Fruit fly (Drosophila melanogaster) whole organism: ENCODE results near the gene br.

Experiments
- CG8478 ChIP-seq: fragments of >200 bp; optimal IDR thresholded peaks from 2 replicates; lab custom pipeline; 2018; ENCODE audit warnings: inconsistent platforms
- Dll ChIP-seq: fragments of >200 bp; optimal IDR thresholded peaks from 2 replicates; lab custom pipeline; 2017
- EcR ChIP-seq, 2 experiments: fragments of >200 bp; optimal IDR thresholded peaks; 2 replicates each; lab custom pipeline; 2017; ENCODE audit warnings: missing biosample characterization in 2 of 2, missing genetic modification characterization in 2 of 2, missing genetic modification reagents in 2 of 2
- pan ChIP-seq: fragments of >200 bp; optimal IDR thresholded peaks from 2 replicates; lab custom pipeline; 2017
- psq ChIP-seq: fragments of >200 bp; optimal IDR thresholded peaks from 2 replicates; lab custom pipeline; 2017
- usp ChIP-seq: fragments of >200 bp; optimal IDR thresholded peaks from 2 replicates; lab custom pipeline; 2017; ENCODE audit warnings: missing biosample characterization, missing genetic modification characterization, mixed read lengths

DNA sequence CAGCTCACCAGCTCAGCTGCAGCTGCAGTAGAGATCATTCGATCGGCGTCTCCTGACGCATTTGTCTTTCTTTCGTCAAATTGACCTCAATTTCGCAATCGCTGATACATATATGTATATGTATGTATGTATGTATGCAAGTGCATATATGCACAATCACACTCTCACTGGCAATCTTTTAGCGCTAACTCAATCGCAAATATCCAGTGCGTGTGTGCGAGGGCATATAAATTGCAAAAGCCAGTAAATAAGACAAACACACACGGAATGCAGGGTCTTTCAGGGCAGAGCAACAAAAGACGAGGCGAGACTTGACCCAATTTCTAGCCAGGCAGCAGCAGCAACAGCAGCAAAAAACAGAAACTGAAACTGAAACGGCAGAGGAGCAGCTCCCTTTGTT, 52.7 kb downstream of the br start:
- TF ChIP-seq EcR (GFP tag; optimal IDR thresholded peaks at IDR 0.05; lab: Kevin White, UChicago) (no peak), usp (GFP tag; lab: Kevin White, UChicago) (no peak), Dll (lab: Kevin White, UChicago) (no peak), CG8478 (no peak), psq (lab: Kevin White, UChicago) (no peak), pan (no peak)
